Fruit fly (Drosophila melanogaster): Measurements from ENCODE around the gene Obp83cd.

dm6 chr3R:6154773-6155295, 46.9 kb downstream of the Obp83cd start:
- TF ChIP-seq gl (tag; optimal IDR thresholded peaks at IDR 0.05) (no peak), rn (GFP tag; IDR thresholded peaks at IDR 0.05) (no peak), fd96Ca (GFP tag; IDR thresholded peaks at IDR 0.05) (no peak), CG9948 (tag; optimal IDR thresholded peaks at IDR 0.05) (no peak), CG15710 (tag; optimal IDR thresholded peaks at IDR 0.05) (no peak), CG8301 (tag; optimal IDR thresholded peaks at IDR 0.05) (no peak), D1 (tag; optimal IDR thresholded peaks at IDR 0.05) (no peak), CG14655 (GFP tag; optimal IDR thresholded peaks at IDR 0.05) (no peak), CG12605 (GFP tag; IDR thresholded peaks at IDR 0.05) (no peak), EcR (GFP tag; optimal IDR thresholded peaks at IDR 0.05) (no peak), CG10348 (GFP tag; IDR thresholded peaks at IDR 0.05) (no peak), CG32121 (GFP tag; IDR thresholded peaks at IDR 0.05) (0 out of 2 replicates have a peak, but pooled peaks have one; percentile 8), CG17806 (tag; optimal IDR thresholded peaks at IDR 0.05) (no peak), CG13204 (GFP tag; optimal IDR thresholded peaks at IDR 0.05) (no peak)
